Fruit fly (Drosophila melanogaster) whole organism, adult: ENCODE measurements around the gene CG32264.

Experiments used
- CG11617 ChIP-seq: fragments of 200-800 bp; sonication (Bioruptor generic); optimal IDR thresholded peaks from 2 replicates; lab custom pipeline; 2017; ENCODE audit warnings: mild to moderate bottlenecking, missing biosample characterization, missing genetic modification reagents, missing genetic modification characterization
- CG12768 ChIP-seq: fragments of 200-800 bp; sonication (Bioruptor generic); optimal IDR thresholded peaks from 2 replicates; lab custom pipeline; 2017; ENCODE audit warnings: missing biosample characterization, missing genetic modification characterization, mild to moderate bottlenecking, moderate library complexity, missing genetic modification reagents
- CG14711 ChIP-seq: fragments of 200-800 bp; sonication (Bioruptor generic); optimal IDR thresholded peaks from 2 replicates; lab custom pipeline; 2018; ENCODE audit warnings: missing biosample characterization, mild to moderate bottlenecking, missing genetic modification characterization, moderate library complexity
- CG1620 ChIP-seq: fragments of 200-800 bp; sonication (Bioruptor generic); optimal IDR thresholded peaks from 2 replicates; lab custom pipeline; 2016; ENCODE audit warnings: missing biosample characterization, missing genetic modification characterization
- CG33017 ChIP-seq: fragments of 200-800 bp; sonication (Bioruptor generic); optimal IDR thresholded peaks from 2 replicates; lab custom pipeline; 2018; ENCODE audit warnings: missing biosample characterization, mild to moderate bottlenecking, missing genetic modification characterization, moderate library complexity
- CG5204 ChIP-seq: fragments of 200-800 bp; sonication (Bioruptor generic); optimal IDR thresholded peaks from 2 replicates; lab custom pipeline; 2016; ENCODE audit warnings: missing biosample characterization, missing genetic modification characterization
- CG7045 ChIP-seq: fragments of 200-800 bp; sonication (Bioruptor generic); optimal IDR thresholded peaks from 2 replicates; lab custom pipeline; 2017; ENCODE audit warnings: missing biosample characterization, mild to moderate bottlenecking, missing genetic modification characterization
- CG7101 ChIP-seq: fragments of 200-800 bp; sonication (Bioruptor generic); optimal IDR thresholded peaks from 2 replicates; lab custom pipeline; 2018; ENCODE audit warnings: missing biosample characterization, mild to moderate bottlenecking, missing genetic modification characterization, moderate library complexity
- Clk ChIP-seq: fragments of 200-800 bp; sonication (Bioruptor generic); optimal IDR thresholded peaks from 2 replicates; lab custom pipeline; 2017; ENCODE audit warnings: missing biosample characterization, missing genetic modification characterization
- Crg-1 ChIP-seq: fragments of 200-800 bp; sonication (Bioruptor generic); optimal IDR thresholded peaks from 2 replicates; lab custom pipeline; 2016; ENCODE audit warnings: missing biosample characterization, missing genetic modification characterization
- Hr96 ChIP-seq: fragments of 200-800 bp; sonication (Bioruptor generic); optimal IDR thresholded peaks from 2 replicates; lab custom pipeline; 2016; ENCODE audit warnings: missing biosample characterization, missing genetic modification characterization
- Mnt ChIP-seq: fragments of 200-800 bp; sonication (Bioruptor generic); optimal IDR thresholded peaks from 2 replicates; lab custom pipeline; 2016; ENCODE audit warnings: missing biosample characterization, mild to moderate bottlenecking, missing genetic modification characterization
- bab1 ChIP-seq: fragments of 200-800 bp; sonication (Bioruptor generic); optimal IDR thresholded peaks from 3 replicates; lab custom pipeline; 2019; ENCODE audit warnings: missing biosample characterization, mild to moderate bottlenecking, missing genetic modification characterization, moderate library complexity
- cic ChIP-seq: fragments of 200-800 bp; sonication (Bioruptor generic); optimal IDR thresholded peaks from 2 replicates; lab custom pipeline; 2017; ENCODE audit warnings: missing biosample characterization, mild to moderate bottlenecking, missing genetic modification characterization, moderate library complexity
- cnc ChIP-seq, 2 experiments: fragments of >200 bp; optimal IDR thresholded peaks; 2 replicates each; lab custom pipeline; 2017
- kay ChIP-seq: fragments of 200-800 bp; sonication (Bioruptor generic); peaks from one replicate; lab custom pipeline; 2016; ENCODE audit warnings: missing biosample characterization, missing genetic modification characterization, borderline replicate concordance
- ovo ChIP-seq: fragments of 200-800 bp; sonication (Bioruptor generic); optimal IDR thresholded peaks from 2 replicates; lab custom pipeline; 2016; ENCODE audit warnings: missing biosample characterization, missing genetic modification characterization
- pad ChIP-seq: fragments of 200-800 bp; sonication (Bioruptor generic); optimal IDR thresholded peaks from 3 replicates; lab custom pipeline; 2017; ENCODE audit warnings: missing biosample characterization, missing genetic modification characterization, mild to moderate bottlenecking, moderate library complexity, missing genetic modification reagents
- tj ChIP-seq: fragments of 200-800 bp; sonication (Bioruptor generic); optimal IDR thresholded peaks from 3 replicates; lab custom pipeline; 2017; ENCODE audit warnings: missing biosample characterization, mild to moderate bottlenecking, missing genetic modification characterization, moderate library complexity
- toe ChIP-seq: fragments of 200-800 bp; sonication (Bioruptor generic); optimal IDR thresholded peaks from 2 replicates; lab custom pipeline; 2016; ENCODE audit warnings: missing biosample characterization, missing genetic modification characterization

CG32264 gene

DNA sequence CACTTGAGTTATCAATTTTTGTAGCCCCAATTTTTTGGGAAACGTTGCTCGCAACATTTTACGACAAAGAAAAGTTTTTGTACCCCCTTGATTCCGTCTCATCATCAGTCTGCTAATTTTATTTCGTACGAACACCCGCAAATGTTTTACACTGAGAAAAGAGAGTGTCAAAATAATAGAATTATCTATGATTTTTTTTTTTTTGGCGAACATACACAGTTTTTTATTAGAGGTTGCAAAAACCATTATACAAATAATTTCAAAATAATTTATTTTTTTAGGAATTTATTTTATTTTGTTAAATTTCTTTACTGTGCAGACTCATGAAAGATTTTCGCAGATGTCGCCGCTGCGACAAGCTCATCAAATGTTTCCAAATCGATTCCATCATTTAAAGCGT, 7.8 kb downstream of the CG32264 start:
- no peak for TF ChIP-seq CG1620 (GFP tag; lab: Kevin White, UChicago)
- peak; percentile 28 for TF ChIP-seq kay (GFP tag; lab: Kevin White, UChicago)

DNA sequence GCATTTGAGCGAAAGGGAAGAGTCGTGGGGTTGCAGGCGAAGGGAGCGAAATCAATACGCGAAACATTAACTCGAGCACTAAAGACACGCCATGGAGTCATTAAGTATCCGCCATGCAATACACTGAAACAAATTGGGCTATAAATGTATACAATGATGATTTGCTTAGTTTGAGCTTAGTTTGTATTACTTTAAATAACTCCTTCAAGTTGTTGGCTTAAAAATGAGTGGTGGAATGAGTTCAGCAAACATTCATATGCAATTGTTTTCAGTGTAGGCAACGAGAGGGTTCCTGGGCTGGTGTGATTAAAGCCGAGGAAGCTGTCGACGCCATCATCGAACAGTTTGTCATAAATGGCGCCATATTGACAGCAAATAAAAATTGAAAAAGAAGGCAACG, 8.6 kb downstream of the CG32264 start:
- TF ChIP-seq CG7101 (no peak), Clk (GFP tag; lab: Kevin White, UChicago) (no peak)

DNA sequence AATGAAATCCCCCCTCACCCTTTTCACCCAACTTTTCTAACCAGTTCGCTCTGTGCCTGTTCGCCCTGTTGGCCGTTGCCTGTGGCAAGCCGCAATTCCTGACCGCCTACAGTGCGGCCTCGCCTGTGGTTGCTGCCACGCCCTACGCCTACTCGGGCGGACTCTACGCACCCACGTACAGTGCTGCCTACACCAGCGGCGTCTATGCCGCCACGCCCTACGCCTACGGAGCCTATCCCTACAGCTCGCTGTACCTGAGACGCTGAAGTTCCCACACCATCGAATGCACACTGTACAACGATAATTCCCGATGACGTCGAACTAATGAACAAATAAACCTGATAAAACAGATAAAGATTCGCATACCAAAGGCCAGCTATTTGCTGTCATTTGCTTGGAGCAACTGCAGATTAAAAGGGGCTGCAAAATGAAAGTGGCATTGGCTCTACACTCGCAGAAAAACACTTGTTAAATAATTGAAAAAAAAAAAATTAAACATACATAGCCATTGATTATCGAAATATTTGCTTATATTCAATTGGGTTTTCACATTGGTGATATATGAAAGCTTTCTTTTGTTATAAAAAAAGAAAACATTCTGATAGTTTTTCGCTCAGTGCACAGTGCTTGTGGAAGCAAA, 15.1 kb downstream of the CG32264 start:
- peak; percentile 63 for TF ChIP-seq kay (GFP tag; lab: Kevin White, UChicago)
- no peak for TF ChIP-seq CG1620 (GFP tag; lab: Kevin White, UChicago)

DNA sequence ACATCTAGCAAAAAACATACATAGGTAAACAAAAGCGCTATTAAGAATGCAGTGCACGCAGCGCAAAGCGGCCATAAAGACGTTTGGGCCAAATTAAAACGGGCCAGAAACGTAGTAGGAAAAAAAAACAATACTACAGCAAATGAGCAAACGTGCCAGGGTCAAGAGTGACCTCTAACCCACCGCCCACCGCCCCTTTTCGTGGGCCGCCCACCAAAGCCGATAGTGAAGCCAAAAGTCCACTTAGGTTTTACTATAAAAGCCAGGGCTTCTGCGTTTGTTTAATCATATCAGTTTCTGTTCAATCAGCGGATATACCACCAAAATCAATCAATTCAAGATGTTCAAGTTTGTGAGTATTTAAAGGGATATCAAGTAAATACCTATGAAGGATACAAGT, 15.8 kb downstream of the CG32264 start, which contains the start of gene CG32266:
Gene CG32266 (plus strand): TSS at position 301 of the 400 bp plus-strand sequence.
- TF ChIP-seq CG7045: no peak
- TF ChIP-seq CG12768: no peak
- no peak for TF ChIP-seq CG5204 (GFP tag; lab: Kevin White, UChicago)
- TF ChIP-seq pad (GFP tag; lab: Kevin White, UChicago): no peak
- no peak for TF ChIP-seq CG14711 (tag; lab: Kevin White, UChicago)
- TF ChIP-seq Clk (GFP tag; lab: Kevin White, UChicago): no peak
- no peak for TF ChIP-seq kay (GFP tag; lab: Kevin White, UChicago)
- no peak for TF ChIP-seq CG11617 (GFP tag; lab: Kevin White, UChicago)
- TF ChIP-seq CG33017: no peak
- TF ChIP-seq Crg-1: no peak
- no peak for TF ChIP-seq Hr96 (GFP tag; lab: Kevin White, UChicago)
- no peak for TF ChIP-seq CG7101
- TF ChIP-seq cnc (optimal IDR thresholded peaks at IDR 0.05; lab: Kevin White, UChicago): no peak
- no peak for TF ChIP-seq bab1 (GFP tag; lab: Kevin White, UChicago)
- TF ChIP-seq CG1620 (GFP tag; lab: Kevin White, UChicago): no peak
- TF ChIP-seq Mnt: no peak
- no peak for TF ChIP-seq toe

DNA sequence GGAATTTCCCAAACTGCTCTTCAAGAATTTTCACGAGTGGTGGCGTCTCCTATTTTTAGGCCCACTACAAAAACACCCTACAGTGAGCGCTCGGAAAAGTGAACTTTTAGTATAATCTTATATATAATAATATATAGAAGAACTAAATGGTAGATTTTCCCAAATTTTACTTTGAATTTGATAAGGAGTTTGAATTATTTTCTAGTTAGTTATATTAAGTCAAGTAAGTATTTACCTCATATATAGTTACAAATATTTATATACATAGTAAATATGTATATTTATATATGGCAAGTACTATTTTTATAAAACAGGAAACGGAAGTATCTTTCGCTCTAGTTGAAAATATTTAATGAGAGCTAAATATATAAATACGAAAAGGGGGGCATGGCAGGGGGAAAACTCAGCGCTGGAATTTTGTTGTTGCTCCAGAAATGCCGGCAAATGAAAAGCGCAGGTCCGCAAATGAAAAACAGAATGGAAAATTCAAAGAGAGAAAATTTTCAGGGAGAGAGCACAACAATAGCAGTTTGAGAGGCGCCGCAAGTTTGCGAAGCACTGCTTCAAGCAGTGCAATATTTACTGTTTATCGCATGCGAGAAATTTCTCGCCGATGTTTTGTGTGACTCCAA, 17.4 kb downstream of the CG32264 start:
- TF ChIP-seq cic (GFP tag; lab: Kevin White, UChicago) (peak; percentile 11), bab1 (GFP tag; lab: Kevin White, UChicago) (no peak), CG7101 (no peak)

DNA sequence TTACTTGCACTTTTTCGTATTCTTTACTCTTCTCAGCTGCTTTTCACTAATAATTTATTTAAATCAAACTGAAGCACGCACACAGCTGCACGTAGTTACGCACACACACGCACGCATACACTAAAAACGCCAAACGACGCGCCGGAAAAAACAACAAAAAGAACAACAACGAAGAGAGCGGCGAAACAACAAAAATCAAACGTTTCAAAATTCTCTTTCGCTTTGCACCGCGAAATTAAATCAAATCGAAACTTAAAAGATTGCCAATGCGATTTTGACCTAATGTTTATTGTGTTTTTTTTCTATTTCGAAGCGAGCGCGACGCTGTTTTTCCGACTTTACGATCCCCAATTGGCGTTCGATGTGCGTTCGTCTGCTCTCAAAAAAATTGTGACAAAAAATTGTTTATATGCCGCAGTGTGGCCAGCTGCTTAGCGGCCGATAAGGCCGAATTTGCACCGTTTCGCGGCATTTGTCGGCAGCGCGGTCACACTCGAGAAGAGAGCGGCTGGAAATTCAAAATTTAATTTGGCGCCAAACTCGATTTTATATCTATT, 18.6 kb downstream of the CG32264 start:
- TF ChIP-seq bab1 (GFP tag; lab: Kevin White, UChicago) (peak; percentile 43), Clk (GFP tag; lab: Kevin White, UChicago) (no peak), CG11617 (GFP tag; lab: Kevin White, UChicago) (peak; percentile 23), kay (GFP tag; lab: Kevin White, UChicago) (peak; percentile 61), cic (GFP tag; lab: Kevin White, UChicago) (peak; percentile 58), cnc (optimal IDR thresholded peaks at IDR 0.05; lab: Kevin White, UChicago) (no peak), CG1620 (GFP tag; lab: Kevin White, UChicago) (peak; percentile 25), CG33017 (peak; percentile 48), CG12768 (peak; percentile 48), Crg-1 (peak; percentile 47), Mnt (peak; percentile 63), tj (GFP tag; lab: Kevin White, UChicago) (peak; percentile 62), CG14711 (tag; lab: Kevin White, UChicago) (no peak), pad (GFP tag; lab: Kevin White, UChicago) (no peak), CG7045 (no peak), Hr96 (GFP tag; lab: Kevin White, UChicago) (peak; percentile 54), ovo (no peak), CG7101 (peak; percentile 56)

DNA sequence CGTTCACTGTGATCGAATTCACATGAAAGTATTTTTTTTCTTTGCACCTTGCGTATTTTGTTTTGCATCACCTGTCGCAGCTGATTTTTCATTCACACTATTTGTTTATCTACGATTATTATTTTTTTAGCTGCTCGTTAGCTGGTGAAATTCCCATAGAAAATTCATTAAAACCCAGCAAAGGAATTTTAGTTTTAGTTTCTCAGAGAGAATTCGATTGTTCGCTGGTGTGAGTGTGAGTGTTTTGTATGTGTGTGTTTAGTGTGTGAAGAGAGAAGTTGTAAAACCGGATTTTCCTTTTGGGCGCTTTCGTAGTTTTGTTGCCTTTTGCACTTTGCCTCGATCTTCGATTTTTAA, 19.2 kb downstream of the CG32264 start:
- no peak for TF ChIP-seq CG11617 (GFP tag; lab: Kevin White, UChicago)
- no peak for TF ChIP-seq cnc (optimal IDR thresholded peaks at IDR 0.05; lab: Kevin White, UChicago)
- TF ChIP-seq bab1 (GFP tag; lab: Kevin White, UChicago): no peak
- no peak for TF ChIP-seq Hr96 (GFP tag; lab: Kevin White, UChicago)
- no peak for TF ChIP-seq CG14711 (tag; lab: Kevin White, UChicago)
- no peak for TF ChIP-seq Mnt
- TF ChIP-seq CG7101: no peak
- no peak for TF ChIP-seq Crg-1
- no peak for TF ChIP-seq CG12768
- no peak for TF ChIP-seq CG7045
- TF ChIP-seq CG5204 (GFP tag; lab: Kevin White, UChicago): no peak
- TF ChIP-seq CG1620 (GFP tag; lab: Kevin White, UChicago): no peak
- TF ChIP-seq pad (GFP tag; lab: Kevin White, UChicago): no peak
- TF ChIP-seq ovo: no peak
- TF ChIP-seq tj (GFP tag; lab: Kevin White, UChicago): no peak
- TF ChIP-seq CG33017: no peak
- no peak for TF ChIP-seq kay (GFP tag; lab: Kevin White, UChicago)
